Worm (Caenorhabditis elegans): ENCODE measurements around the gene T19H12.3.

- no peak for TF ChIP-seq ztf-29 (GFP tag; IDR thresholded peaks at IDR 0.05)
- TF ChIP-seq ref-1 (GFP tag; conservative IDR thresholded peaks at IDR 0.05) = no peak
- no peak for TF ChIP-seq ztf-23 (GFP tag; IDR thresholded peaks at IDR 0.05)
- TF ChIP-seq tab-1 (GFP tag; IDR thresholded peaks at IDR 0.05) = no peak
Observed at ce11 chrV:4851969-4852368, 33.5 kb upstream of the T19H12.3 start.

Measured in whole organism, midembryonic.